Fruit fly (Drosophila melanogaster) whole organism: ENCODE measurements around the gene CG46427.

ENCODE experiments used
- CG8478 ChIP-seq: fragments of >200 bp; optimal IDR thresholded peaks from 2 replicates; lab custom pipeline; 2018; ENCODE audit warnings: inconsistent platforms
- Dll ChIP-seq: fragments of >200 bp; optimal IDR thresholded peaks from 2 replicates; lab custom pipeline; 2017
- EcR ChIP-seq, 2 experiments: fragments of >200 bp; optimal IDR thresholded peaks; 2 replicates each; lab custom pipeline; 2017; ENCODE audit warnings: missing biosample characterization in 2 of 2, missing genetic modification characterization in 2 of 2, missing genetic modification reagents in 2 of 2
- pan ChIP-seq: fragments of >200 bp; optimal IDR thresholded peaks from 2 replicates; lab custom pipeline; 2017
- psq ChIP-seq: fragments of >200 bp; optimal IDR thresholded peaks from 2 replicates; lab custom pipeline; 2017
- usp ChIP-seq: fragments of >200 bp; optimal IDR thresholded peaks from 2 replicates; lab custom pipeline; 2017; ENCODE audit warnings: missing biosample characterization, missing genetic modification characterization, mixed read lengths

DNA sequence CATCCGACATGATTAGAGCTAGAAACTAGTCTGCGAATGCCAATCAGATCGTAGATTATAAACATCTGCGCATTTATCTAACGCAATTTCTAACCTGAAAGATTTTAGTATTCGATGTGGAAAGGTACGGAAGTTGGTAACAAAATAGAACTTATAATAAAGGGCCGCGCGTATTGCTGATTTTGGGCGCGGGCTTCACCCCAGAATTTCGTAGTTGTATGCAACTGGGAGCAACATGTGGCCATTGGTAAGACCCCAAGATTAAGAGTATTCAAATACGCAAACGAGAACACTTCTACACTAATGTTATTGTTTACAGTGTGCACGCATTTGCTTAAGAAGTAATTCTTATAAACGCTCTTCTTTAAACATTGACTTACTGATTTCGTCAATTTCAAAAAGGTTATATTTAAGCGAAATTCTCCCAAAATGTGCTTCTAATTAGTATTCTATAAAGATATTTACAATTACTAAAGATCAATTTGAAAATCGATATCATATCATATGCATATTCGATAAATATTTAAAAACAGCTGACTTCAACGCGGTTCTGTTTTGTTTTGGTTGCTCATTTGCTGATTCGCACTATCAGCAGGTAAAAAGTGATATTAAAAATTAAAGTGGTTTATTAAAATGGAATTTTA is 21.1 kb upstream of the CG46427 start, which contains the start of the genes CG5961 and Polr3C:
- TF ChIP-seq usp (GFP tag; lab: Kevin White, UChicago) (no peak), EcR (GFP tag; optimal IDR thresholded peaks at IDR 0.05; lab: Kevin White, UChicago) (no peak), psq (no peak), Dll (lab: Kevin White, UChicago) (no peak), CG8478 (no peak), pan (no peak)
